Worm (Caenorhabditis elegans) whole organism, L4 larva: ENCODE data around the gene Y15E3A.5.

Experiments
- F37D6.2 ChIP-seq: sonication (generic microtip); optimal IDR thresholded peaks from 2 replicates; lab custom pipeline; 2016; ENCODE audit warnings: mild to moderate bottlenecking, missing genetic modification characterization, missing compliant biosample characterization
- F49E8.2 ChIP-seq: sonication (generic microtip); optimal IDR thresholded peaks from 2 replicates; lab custom pipeline; 2016; ENCODE audit warnings: missing compliant biosample characterization, mild to moderate bottlenecking, missing genetic modification characterization, borderline replicate concordance
- T20F7.1 ChIP-seq: fragments of 200-800 bp; sonication (Bioruptor generic); optimal IDR thresholded peaks from 2 replicates; lab custom pipeline; 2018; ENCODE audit warnings: mild to moderate bottlenecking, missing genetic modification characterization, missing compliant biosample characterization
- Y48G9A.11 ChIP-seq: fragments of 200-800 bp; sonication (Bioruptor generic); IDR thresholded peaks from 2 replicates; pipeline ENCODE4 v1.3.6; 2022; ENCODE audit warnings: missing genetic modification reagents, missing genetic modification characterization, missing compliant biosample characterization
- Y75B8A.6 ChIP-seq: fragments of 200-800 bp; sonication (Bioruptor generic); IDR thresholded peaks from 2 replicates; pipeline ENCODE4 v1.3.6; 2022; ENCODE audit warnings: missing genetic modification reagents, missing genetic modification characterization, missing compliant biosample characterization
- aha-1 ChIP-seq: fragments of 150-350 bp; peaks from one replicate; lab custom pipeline; 2014; ENCODE audit warnings: missing biosample characterization, missing genetic modification characterization
- arid-1 ChIP-seq: fragments of 200-800 bp; sonication (Bioruptor generic); conservative IDR thresholded peaks from 2 replicates; pipeline ENCODE4 v1.3.6; 2022; ENCODE audit warnings: missing genetic modification reagents, missing genetic modification characterization, missing compliant biosample characterization
- attf-4 ChIP-seq: sonication (generic microtip); optimal IDR thresholded peaks from 3 replicates; lab custom pipeline; 2017; ENCODE audit warnings: missing biosample characterization, missing genetic modification characterization
- ceh-32 ChIP-seq: sonication (generic microtip); optimal IDR thresholded peaks from 2 replicates; lab custom pipeline; 2016; ENCODE audit warnings: mild to moderate bottlenecking, missing genetic modification characterization, missing compliant biosample characterization; ENCODE audit not compliant: poor library complexity
- cey-2 ChIP-seq: sonication (generic microtip); optimal IDR thresholded peaks from 3 replicates; lab custom pipeline; 2017; ENCODE audit warnings: missing genetic modification characterization, mild to moderate bottlenecking, missing compliant biosample characterization, antibody characterized with exemption, borderline replicate concordance; ENCODE audit not compliant: insufficient read depth
- daf-19 ChIP-seq: fragments of 200-800 bp; sonication (Bioruptor generic); conservative IDR thresholded peaks from 2 replicates; pipeline ENCODE4 v1.3.6; 2022; ENCODE audit warnings: missing genetic modification characterization, missing compliant biosample characterization
- dve-1 ChIP-seq: sonication (generic microtip); optimal IDR thresholded peaks from 2 replicates; lab custom pipeline; 2017; ENCODE audit warnings: antibody characterized with exemption, mild to moderate bottlenecking, missing genetic modification characterization, missing compliant biosample characterization; ENCODE audit not compliant: insufficient read depth
- hif-1 ChIP-seq, 2 experiments: sonication (generic microtip); optimal IDR thresholded peaks; 2 replicates each; lab custom pipeline; 2016 to 2017; ENCODE audit warnings: missing compliant biosample characterization in 2 of 2, missing genetic modification characterization in 2 of 2, missing genetic modification reagents in 2 of 2, missing genotype in 2 of 2, mild to moderate bottlenecking in 1 of 2
- hlh-30 ChIP-seq: sonication (generic microtip); optimal IDR thresholded peaks from 2 replicates; lab custom pipeline; 2017; ENCODE audit warnings: antibody characterized with exemption, mild to moderate bottlenecking, missing genetic modification characterization, missing compliant biosample characterization; ENCODE audit not compliant: insufficient read depth
- lin-15B ChIP-seq: fragments of 150-350 bp; sonication (generic microtip); optimal IDR thresholded peaks from 3 replicates; lab custom pipeline; 2014; ENCODE audit warnings: missing biosample characterization, missing genetic modification characterization
- lin-38 ChIP-seq: fragments of 200-800 bp; sonication (Bioruptor generic); IDR thresholded peaks from 2 replicates; pipeline ENCODE4 v1.3.6; 2022; ENCODE audit warnings: missing genetic modification reagents, missing genetic modification characterization, missing compliant biosample characterization
- lin-39 ChIP-seq: fragments of 150-350 bp; optimal IDR thresholded peaks from 2 replicates; lab custom pipeline; 2014; ENCODE audit warnings: missing biosample characterization, missing genetic modification reagents, missing genetic modification characterization
- lir-3 ChIP-seq: sonication (generic microtip); optimal IDR thresholded peaks from 2 replicates; lab custom pipeline; 2016; ENCODE audit warnings: mild to moderate bottlenecking, missing genetic modification characterization, missing compliant biosample characterization
- madf-5 ChIP-seq, 2 experiments: fragments of 200-800 bp; sonication (Bioruptor generic); IDR thresholded peaks; 2 replicates each; pipeline ENCODE4 v1.3.6; 2022; ENCODE audit warnings: missing compliant biosample characterization in 2 of 2, missing genetic modification characterization in 2 of 2
- madf-9 ChIP-seq: fragments of 200-800 bp; sonication (Bioruptor generic); conservative IDR thresholded peaks from 2 replicates; pipeline ENCODE4 v1.3.6; 2022; ENCODE audit warnings: missing genetic modification reagents, missing genetic modification characterization, missing compliant biosample characterization
- mdl-1 ChIP-seq, 2 experiments: fragments of 150-350 bp in 1 of 2; sonication (generic microtip) in 1 of 2; optimal IDR thresholded peaks; 2 replicates each; lab custom pipeline; 2014 to 2017; ENCODE audit warnings: missing biosample characterization in 2 of 2, missing genetic modification characterization in 2 of 2
- mes-2 ChIP-seq: sonication (generic microtip); optimal IDR thresholded peaks from 2 replicates; lab custom pipeline; 2016; ENCODE audit warnings: missing genotype, mild to moderate bottlenecking, missing genetic modification characterization, missing compliant biosample characterization; ENCODE audit not compliant: poor library complexity, severe bottlenecking
- mxl-2 ChIP-seq: fragments of 200-800 bp; sonication (Bioruptor generic); conservative IDR thresholded peaks from 2 replicates; pipeline ENCODE4 v1.3.6; 2022; ENCODE audit warnings: missing genetic modification reagents, missing genetic modification characterization, missing compliant biosample characterization
- nhr-10 ChIP-seq: fragments of 150-350 bp; optimal IDR thresholded peaks from 2 replicates; lab custom pipeline; 2014; ENCODE audit warnings: missing biosample characterization, missing genetic modification characterization
- nhr-111 ChIP-seq: fragments of 200-800 bp; sonication (Bioruptor generic); optimal IDR thresholded peaks from 2 replicates; lab custom pipeline; 2018; ENCODE audit warnings: mild to moderate bottlenecking, missing genetic modification characterization, missing compliant biosample characterization
- nhr-6 ChIP-seq: fragments of 150-350 bp; optimal IDR thresholded peaks from 2 replicates; lab custom pipeline; 2014; ENCODE audit warnings: missing biosample characterization, missing genetic modification characterization
- php-3 ChIP-seq: fragments of 200-800 bp; sonication (Bioruptor generic); IDR thresholded peaks from 2 replicates; pipeline ENCODE4 v1.3.6; 2022; ENCODE audit warnings: missing genetic modification reagents, missing genetic modification characterization, missing compliant biosample characterization
- pqm-1 ChIP-seq: sonication (generic microtip); optimal IDR thresholded peaks from 2 replicates; lab custom pipeline; 2017; ENCODE audit warnings: missing biosample characterization, missing genetic modification characterization
- rbr-2 ChIP-seq: sonication (generic microtip); optimal IDR thresholded peaks from 2 replicates; lab custom pipeline; 2016; ENCODE audit warnings: missing genotype, missing genetic modification characterization, missing compliant biosample characterization
- set-16 ChIP-seq: fragments of 200-800 bp; sonication (Bioruptor generic); IDR thresholded peaks from 2 replicates; pipeline ENCODE4 v1.3.6; 2022; ENCODE audit warnings: missing genetic modification reagents, missing genetic modification characterization, missing compliant biosample characterization
- skn-1 ChIP-seq: fragments of 150-350 bp; optimal IDR thresholded peaks from 2 replicates; lab custom pipeline; 2014; ENCODE audit warnings: missing biosample characterization, missing genetic modification characterization
- spr-1 ChIP-seq: sonication (generic microtip); optimal IDR thresholded peaks from 2 replicates; lab custom pipeline; 2016; ENCODE audit warnings: mild to moderate bottlenecking, missing genetic modification characterization, missing compliant biosample characterization
- tra-1 ChIP-seq: fragments of 200-800 bp; sonication (Bioruptor generic); IDR thresholded peaks from 2 replicates; pipeline ENCODE4 v1.3.6; 2022; ENCODE audit warnings: missing genetic modification reagents, missing genetic modification characterization, missing compliant biosample characterization
- unc-62 ChIP-seq, 3 experiments: fragments of 150-350 bp in 1 of 3; sonication (generic microtip); optimal IDR thresholded peaks in 2 of 3; peaks in 1 of 3; 1 replicate in 1 of 3; 2 replicates in 2 of 3; lab custom pipeline; 2014 to 2017; ENCODE audit warnings: missing biosample characterization in 3 of 3, missing genetic modification characterization in 3 of 3, missing genetic modification reagents in 3 of 3, missing genotype in 1 of 3
- zfp-2 ChIP-seq: sonication (generic microtip); optimal IDR thresholded peaks from 2 replicates; lab custom pipeline; 2016; ENCODE audit warnings: mild to moderate bottlenecking, missing genetic modification characterization, missing compliant biosample characterization

The Y15E3A.5 gene

ce11 chrX:15345346-15346198, 5.2 kb downstream of the Y15E3A.5 start (continued):
- TF ChIP-seq attf-4 (tag; lab: Kevin White, UChicago) (no peak), arid-1 (GFP tag; lab: Robert Waterston, UW) (no peak), set-16 (GFP tag; lab: Robert Waterston, UW) (0 out of 2 replicates have a peak, but pooled peaks have one; percentile 15), nhr-6 (tag; lab: Kevin White, UChicago) (peak; percentile 4), Y75B8A.6 (GFP tag; lab: Robert Waterston, UW) (no peak), dve-1 (peak; percentile 0), tra-1 (GFP tag; lab: Robert Waterston, UW) (peak; percentile 71)

ce11 chrX:15347680-15348079, 7.3 kb downstream of the Y15E3A.5 start:
- no peak for TF ChIP-seq spr-1 (tag; lab: Kevin White, UChicago)
- TF ChIP-seq rbr-2 (tag; lab: Kevin White, UChicago): peak; percentile 2
- TF ChIP-seq nhr-6 (tag; lab: Kevin White, UChicago): peak; percentile 13
- no peak for TF ChIP-seq daf-19
- peak; percentile 80 for TF ChIP-seq aha-1 (tag; lab: Kevin White, UChicago)
- TF ChIP-seq T20F7.1: no peak
- TF ChIP-seq ceh-32 (tag; lab: Kevin White, UChicago): no peak
- TF ChIP-seq mes-2: peak; percentile 49

ce11 chrX:15352871-15353270, 12.5 kb downstream of the Y15E3A.5 start:
- TF ChIP-seq dve-1: no peak
- no peak for TF ChIP-seq zfp-2
- TF ChIP-seq php-3 (GFP tag; lab: Robert Waterston, UW): no peak
- TF ChIP-seq Y48G9A.11 (GFP tag; lab: Robert Waterston, UW): peak; percentile 52
- TF ChIP-seq cey-2: no peak
- TF ChIP-seq unc-62 (GFP tag; optimal IDR thresholded peaks at IDR 0.05 in 1 of 2; lab: Kevin White, UChicago): peak in 1 of 2 experiments; percentile 19
- no peak for TF ChIP-seq unc-62 (tag; optimal IDR thresholded peaks at IDR 0.05; lab: Kevin White, UChicago)
- TF ChIP-seq lin-39 (tag; lab: Kevin White, UChicago): no peak
- TF ChIP-seq hif-1 (tag; optimal IDR thresholded peaks at IDR 0.05; lab: Kevin White, UChicago): no peak
- no peak for TF ChIP-seq nhr-111 (GFP tag; lab: Kevin White, UChicago)
- TF ChIP-seq madf-5 (GFP tag; IDR thresholded peaks at IDR 0.05; lab: Robert Waterston, UW): peak in 1 of 2 experiments; percentile 42; a peak in 1 of 4 replicates
- TF ChIP-seq mdl-1 (tag; optimal IDR thresholded peaks at IDR 0.05; lab: Kevin White, UChicago): no peak
- TF ChIP-seq nhr-10 (tag; lab: Kevin White, UChicago): no peak
- peak; percentile 5 for TF ChIP-seq hlh-30
- TF ChIP-seq lir-3 (tag; lab: Kevin White, UChicago): no peak
- TF ChIP-seq F49E8.2 (tag; lab: Kevin White, UChicago): no peak
- TF ChIP-seq lin-15B (tag; lab: Kevin White, UChicago): no peak
- TF ChIP-seq daf-19: no peak
- TF ChIP-seq rbr-2 (tag; lab: Kevin White, UChicago): no peak
- TF ChIP-seq pqm-1 (tag; lab: Kevin White, UChicago): peak; percentile 23
- TF ChIP-seq lin-38 (GFP tag; lab: Robert Waterston, UW): no peak
- no peak for TF ChIP-seq ceh-32 (tag; lab: Kevin White, UChicago)
- no peak for TF ChIP-seq madf-9
- TF ChIP-seq skn-1 (tag; lab: Kevin White, UChicago): no peak
- no peak for TF ChIP-seq F37D6.2 (tag; lab: Kevin White, UChicago)
- no peak for TF ChIP-seq mxl-2
- peak; percentile 33 for TF ChIP-seq aha-1 (tag; lab: Kevin White, UChicago)
